Worm (Caenorhabditis elegans) whole organism, L4 larva: ENCODE results near the gene T04C12.1.

ENCODE experiments used
- F10B5.3 ChIP-seq: sonication (generic microtip); optimal IDR thresholded peaks from 2 replicates; lab custom pipeline; 2016; ENCODE audit warnings: mild to moderate bottlenecking, missing genetic modification characterization, missing compliant biosample characterization
- F26F4.8 ChIP-seq: fragments of 200-800 bp; sonication (Bioruptor generic); conservative IDR thresholded peaks from 2 replicates; pipeline ENCODE4 v1.3.6; 2022; ENCODE audit warnings: missing genetic modification characterization, missing compliant biosample characterization
- F44E2.7 ChIP-seq: fragments of 200-800 bp; sonication (Bioruptor generic); IDR thresholded peaks from 2 replicates; pipeline ENCODE4 v2.1.2; 2022; ENCODE audit warnings: missing genetic modification characterization, missing compliant biosample characterization
- R02D3.7 ChIP-seq: fragments of 150-350 bp; sonication (generic microtip); optimal IDR thresholded peaks from 3 replicates; lab custom pipeline; 2014; ENCODE audit warnings: missing biosample characterization, missing genetic modification characterization
- T20F7.1 ChIP-seq: fragments of 200-800 bp; sonication (Bioruptor generic); optimal IDR thresholded peaks from 2 replicates; lab custom pipeline; 2018; ENCODE audit warnings: mild to moderate bottlenecking, missing genetic modification characterization, missing compliant biosample characterization
- T26A8.4 ChIP-seq: fragments of 200-800 bp; sonication (Bioruptor generic); IDR thresholded peaks from 2 replicates; pipeline ENCODE4 v1.3.6; 2022; ENCODE audit warnings: missing genetic modification characterization, missing compliant biosample characterization
- Y5F2A.4 ChIP-seq: fragments of 200-800 bp; sonication (Bioruptor generic); optimal IDR thresholded peaks from 2 replicates; lab custom pipeline; 2018; ENCODE audit warnings: mild to moderate bottlenecking, missing genetic modification characterization, missing compliant biosample characterization
- Y75B8A.6 ChIP-seq: fragments of 200-800 bp; sonication (Bioruptor generic); IDR thresholded peaks from 2 replicates; pipeline ENCODE4 v1.3.6; 2022; ENCODE audit warnings: missing genetic modification reagents, missing genetic modification characterization, missing compliant biosample characterization
- ZK337.2 ChIP-seq: fragments of 200-800 bp; sonication (Bioruptor generic); IDR thresholded peaks from 2 replicates; pipeline ENCODE4 v1.3.6; 2022; ENCODE audit warnings: missing genetic modification reagents, missing genetic modification characterization, missing compliant biosample characterization
- aha-1 ChIP-seq: fragments of 150-350 bp; peaks from one replicate; lab custom pipeline; 2014; ENCODE audit warnings: missing biosample characterization, missing genetic modification characterization
- ama-1 ChIP-seq: fragments of 150-350 bp; optimal IDR thresholded peaks from 2 replicates; lab custom pipeline; 2014; ENCODE audit warnings: inconsistent platforms, mixed read lengths
- arid-1 ChIP-seq: fragments of 200-800 bp; sonication (Bioruptor generic); conservative IDR thresholded peaks from 2 replicates; pipeline ENCODE4 v1.3.6; 2022; ENCODE audit warnings: missing genetic modification reagents, missing genetic modification characterization, missing compliant biosample characterization
- ceh-20 ChIP-seq: fragments of 200-800 bp; sonication (Bioruptor generic); IDR thresholded peaks from 2 replicates; pipeline ENCODE4 v1.3.6; 2022; ENCODE audit warnings: missing genetic modification reagents, missing genetic modification characterization, missing compliant biosample characterization
- ceh-28 ChIP-seq: fragments of 150-350 bp; optimal IDR thresholded peaks from 2 replicates; lab custom pipeline; 2014; ENCODE audit warnings: missing biosample characterization, missing genetic modification reagents, missing genetic modification characterization
- ceh-32 ChIP-seq: sonication (generic microtip); optimal IDR thresholded peaks from 2 replicates; lab custom pipeline; 2016; ENCODE audit warnings: mild to moderate bottlenecking, missing genetic modification characterization, missing compliant biosample characterization; ENCODE audit not compliant: poor library complexity
- ceh-44 ChIP-seq: fragments of 200-800 bp; sonication (Bioruptor generic); IDR thresholded peaks from 2 replicates; pipeline ENCODE4 v1.3.6; 2022; ENCODE audit warnings: missing genetic modification reagents, missing genetic modification characterization, missing compliant biosample characterization
- ceh-82 ChIP-seq: sonication (generic microtip); optimal IDR thresholded peaks from 2 replicates; lab custom pipeline; 2017; ENCODE audit warnings: missing biosample characterization, missing genetic modification characterization
- ces-1 ChIP-seq: fragments of 150-350 bp; sonication (generic microtip); optimal IDR thresholded peaks from 4 replicates; lab custom pipeline; 2014; ENCODE audit warnings: missing biosample characterization, missing genetic modification reagents, missing genetic modification characterization
- ctbp-1 ChIP-seq: fragments of 200-800 bp; sonication (Bioruptor generic); IDR thresholded peaks from 2 replicates; pipeline ENCODE4 v1.3.6; 2022; ENCODE audit warnings: missing genetic modification reagents, missing genetic modification characterization, missing compliant biosample characterization
- dmd-8 ChIP-seq: fragments of 200-800 bp; sonication (Bioruptor generic); IDR thresholded peaks from 2 replicates; pipeline ENCODE4 v1.3.6; 2022; ENCODE audit warnings: missing genetic modification characterization, missing compliant biosample characterization
- dmd-9 ChIP-seq: fragments of 200-800 bp; sonication (Bioruptor generic); IDR thresholded peaks from 2 replicates; pipeline ENCODE4 v1.3.6; 2022; ENCODE audit warnings: missing genetic modification reagents, missing genetic modification characterization, missing compliant biosample characterization
- dve-1 ChIP-seq: sonication (generic microtip); optimal IDR thresholded peaks from 2 replicates; lab custom pipeline; 2017; ENCODE audit warnings: antibody characterized with exemption, mild to moderate bottlenecking, missing genetic modification characterization, missing compliant biosample characterization; ENCODE audit not compliant: insufficient read depth
- egl-43 ChIP-seq: fragments of 200-800 bp; sonication (Bioruptor generic); IDR thresholded peaks from 2 replicates; pipeline ENCODE4 v1.3.6; 2022; ENCODE audit warnings: missing genetic modification reagents, missing genetic modification characterization, missing compliant biosample characterization
- hlh-11 ChIP-seq: fragments of 200-800 bp; sonication (Bioruptor generic); optimal IDR thresholded peaks from 2 replicates; lab custom pipeline; 2018; ENCODE audit warnings: mild to moderate bottlenecking, missing genetic modification characterization, missing compliant biosample characterization
- hlh-30 ChIP-seq: sonication (generic microtip); optimal IDR thresholded peaks from 2 replicates; lab custom pipeline; 2017; ENCODE audit warnings: antibody characterized with exemption, mild to moderate bottlenecking, missing genetic modification characterization, missing compliant biosample characterization; ENCODE audit not compliant: insufficient read depth
- jun-1 ChIP-seq: fragments of 150-350 bp; optimal IDR thresholded peaks from 2 replicates; lab custom pipeline; 2014; ENCODE audit warnings: missing biosample characterization, missing genetic modification reagents, missing genetic modification characterization
- lin-1 ChIP-seq: fragments of 200-800 bp; sonication (Bioruptor generic); IDR thresholded peaks from 2 replicates; pipeline ENCODE4 v1.3.6; 2022; ENCODE audit warnings: missing genetic modification reagents, missing genetic modification characterization, missing compliant biosample characterization
- lin-29 ChIP-seq: fragments of 200-800 bp; sonication (Bioruptor generic); IDR thresholded peaks from 2 replicates; pipeline ENCODE4 v1.3.6; 2022; ENCODE audit warnings: missing genetic modification reagents, missing genetic modification characterization, missing compliant biosample characterization
- lin-39 ChIP-seq: fragments of 150-350 bp; optimal IDR thresholded peaks from 2 replicates; lab custom pipeline; 2014; ENCODE audit warnings: missing biosample characterization, missing genetic modification reagents, missing genetic modification characterization
- madf-5 ChIP-seq, 2 experiments: fragments of 200-800 bp; sonication (Bioruptor generic); IDR thresholded peaks; 2 replicates each; pipeline ENCODE4 v1.3.6; 2022; ENCODE audit warnings: missing compliant biosample characterization in 2 of 2, missing genetic modification characterization in 2 of 2
- mes-2 ChIP-seq: sonication (generic microtip); optimal IDR thresholded peaks from 2 replicates; lab custom pipeline; 2016; ENCODE audit warnings: missing genotype, mild to moderate bottlenecking, missing genetic modification characterization, missing compliant biosample characterization; ENCODE audit not compliant: poor library complexity, severe bottlenecking
- nhr-111 ChIP-seq: fragments of 200-800 bp; sonication (Bioruptor generic); optimal IDR thresholded peaks from 2 replicates; lab custom pipeline; 2018; ENCODE audit warnings: mild to moderate bottlenecking, missing genetic modification characterization, missing compliant biosample characterization
- nhr-28 ChIP-seq: fragments of 150-350 bp; optimal IDR thresholded peaks from 2 replicates; lab custom pipeline; 2014; ENCODE audit warnings: missing biosample characterization, missing genetic modification characterization
- nhr-48 ChIP-seq: sonication (generic microtip); optimal IDR thresholded peaks from 2 replicates; lab custom pipeline; 2016; ENCODE audit warnings: mild to moderate bottlenecking, missing genetic modification characterization, missing compliant biosample characterization
- nhr-77 ChIP-seq: fragments of 150-350 bp; optimal IDR thresholded peaks from 2 replicates; lab custom pipeline; 2014; ENCODE audit warnings: missing biosample characterization, missing genetic modification characterization
- pha-4 ChIP-seq, 2 experiments: fragments of 150-350 bp in 1 of 2; fragments of 200-800 bp in 1 of 2; sonication (Bioruptor generic) in 1 of 2; IDR thresholded peaks in 1 of 2; optimal IDR thresholded peaks in 1 of 2; 2 replicates each; pipeline versions ENCODE4 v1.3.6 to Lab custom; 2014 to 2022; ENCODE audit warnings: missing genetic modification characterization in 2 of 2, missing genetic modification reagents in 2 of 2, missing biosample characterization in 1 of 2, missing compliant biosample characterization in 1 of 2
- pqm-1 ChIP-seq: sonication (generic microtip); optimal IDR thresholded peaks from 2 replicates; lab custom pipeline; 2017; ENCODE audit warnings: missing biosample characterization, missing genetic modification characterization
- sdz-12 ChIP-seq: fragments of 200-800 bp; sonication (Bioruptor generic); optimal IDR thresholded peaks from 2 replicates; lab custom pipeline; 2018; ENCODE audit warnings: mild to moderate bottlenecking, missing genetic modification characterization, missing compliant biosample characterization
- set-16 ChIP-seq: fragments of 200-800 bp; sonication (Bioruptor generic); IDR thresholded peaks from 2 replicates; pipeline ENCODE4 v1.3.6; 2022; ENCODE audit warnings: missing genetic modification reagents, missing genetic modification characterization, missing compliant biosample characterization
- snpc-1.2 ChIP-seq: fragments of 200-800 bp; sonication (Bioruptor generic); IDR thresholded peaks from 2 replicates; pipeline ENCODE4 v1.3.6; 2022; ENCODE audit warnings: missing genetic modification reagents, missing genetic modification characterization, missing compliant biosample characterization
- spr-3 ChIP-seq: fragments of 200-800 bp; sonication (Bioruptor generic); optimal IDR thresholded peaks from 2 replicates; lab custom pipeline; 2018; ENCODE audit warnings: mild to moderate bottlenecking, missing genetic modification characterization, missing compliant biosample characterization
- tag-97 ChIP-seq: fragments of 200-800 bp; sonication (Bioruptor generic); IDR thresholded peaks from 2 replicates; pipeline ENCODE4 v1.3.6; 2022; ENCODE audit warnings: missing genetic modification characterization, missing compliant biosample characterization
- unc-130 ChIP-seq: sonication (generic microtip); optimal IDR thresholded peaks from 2 replicates; lab custom pipeline; 2016; ENCODE audit warnings: missing genetic modification reagents, missing genetic modification characterization, missing compliant biosample characterization
- unc-62 ChIP-seq, 3 experiments: fragments of 150-350 bp in 1 of 3; sonication (generic microtip); optimal IDR thresholded peaks in 2 of 3; peaks in 1 of 3; 1 replicate in 1 of 3; 2 replicates in 2 of 3; lab custom pipeline; 2014 to 2017; ENCODE audit warnings: missing biosample characterization in 3 of 3, missing genetic modification characterization in 3 of 3, missing genetic modification reagents in 3 of 3, missing genotype in 1 of 3
- zfp-3 ChIP-seq: fragments of 200-800 bp; sonication (Bioruptor generic); conservative IDR thresholded peaks from 2 replicates; pipeline ENCODE4 v1.3.6; 2022; ENCODE audit warnings: missing genetic modification reagents, missing genetic modification characterization, missing compliant biosample characterization
- zip-2 ChIP-seq: fragments of 150-350 bp; optimal IDR thresholded peaks from 2 replicates; lab custom pipeline; 2014; ENCODE audit warnings: missing biosample characterization, missing genetic modification characterization
- ztf-7 ChIP-seq: fragments of 150-350 bp; optimal IDR thresholded peaks from 2 replicates; lab custom pipeline; 2014; ENCODE audit warnings: missing biosample characterization, missing genetic modification characterization

T04C12.1 gene

ce11 chrV:11083691-11084090 is 24.6 kb upstream of the T04C12.1 start (continued):
- no peak for TF ChIP-seq nhr-111
- TF ChIP-seq ctbp-1 = no peak
- peak; percentile 33 for TF ChIP-seq hlh-30 (tag; lab: Kevin White, UChicago)
- peak in 1 of 2 experiments; percentile 45 for TF ChIP-seq unc-62 (GFP tag; optimal IDR thresholded peaks at IDR 0.05 in 1 of 2; lab: Kevin White, UChicago)
- TF ChIP-seq unc-62 (tag; optimal IDR thresholded peaks at IDR 0.05; lab: Kevin White, UChicago) = no peak
- peak; percentile 24 for TF ChIP-seq mes-2 (tag; lab: Kevin White, UChicago)
- TF ChIP-seq unc-130 = no peak
- TF ChIP-seq zfp-3 = no peak
- no peak for TF ChIP-seq zip-2 (tag; lab: Kevin White, UChicago)
- no peak for TF ChIP-seq R02D3.7 (tag; lab: Kevin White, UChicago)
- TF ChIP-seq lin-1 (GFP tag; lab: Robert Waterston, UW) = no peak
- no peak for TF ChIP-seq ztf-7 (tag; lab: Kevin White, UChicago)
- TF ChIP-seq snpc-1.2 (GFP tag; lab: Robert Waterston, UW) = no peak
- no peak for TF ChIP-seq egl-43 (GFP tag; lab: Robert Waterston, UW)
- no peak for TF ChIP-seq arid-1
- no peak for TF ChIP-seq ceh-82 (tag; lab: Kevin White, UChicago)
- TF ChIP-seq ceh-28 (tag; lab: Kevin White, UChicago) = no peak
- no peak for TF ChIP-seq dmd-9
- no peak for TF ChIP-seq jun-1 (tag; lab: Kevin White, UChicago)
- no peak for TF ChIP-seq lin-29 (GFP tag; lab: Robert Waterston, UW)
- TF ChIP-seq tag-97 (GFP tag; lab: Robert Waterston, UW) = no peak
- no peak for TF ChIP-seq ces-1 (GFP tag; lab: Kevin White, UChicago)
- peak; percentile 55 for TF ChIP-seq aha-1 (tag; lab: Kevin White, UChicago)
- no peak for TF ChIP-seq nhr-28 (tag; lab: Kevin White, UChicago)
- no peak for TF ChIP-seq F44E2.7 (GFP tag; lab: Robert Waterston, UW)
- TF ChIP-seq ZK337.2 (GFP tag; lab: Robert Waterston, UW) = no peak
- TF ChIP-seq pha-4 (GFP tag; IDR thresholded peaks at IDR 0.05; lab: Robert Waterston, UW) = no peak
- TF ChIP-seq pha-4 (tag; optimal IDR thresholded peaks at IDR 0.05; lab: Kevin White, UChicago) = no peak
- TF ChIP-seq pqm-1 = no peak

DNA sequence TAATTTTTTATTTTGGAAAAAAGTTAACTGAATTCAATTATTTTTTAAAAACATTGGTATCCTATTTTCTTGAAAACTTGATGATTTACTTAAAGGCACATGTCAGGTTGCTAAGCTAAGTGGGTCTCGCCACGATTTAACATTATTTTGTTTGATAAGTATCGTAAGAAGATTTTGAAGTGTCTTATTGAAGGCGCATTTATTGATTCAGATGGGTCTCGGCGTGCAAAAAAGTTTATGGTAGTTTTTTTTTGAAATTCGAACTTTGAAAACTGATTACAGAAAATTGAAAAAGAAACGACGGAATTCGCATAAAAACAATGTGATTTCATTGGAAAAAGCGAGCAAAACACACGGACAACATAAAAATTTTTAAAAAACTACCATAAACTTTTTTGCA is 23.9 kb upstream of the T04C12.1 start:
- no peak for TF ChIP-seq lin-29 (GFP tag; lab: Robert Waterston, UW)
- no peak for TF ChIP-seq hlh-11 (tag; lab: Kevin White, UChicago)
- TF ChIP-seq pqm-1 = no peak
- TF ChIP-seq lin-39 (tag; lab: Kevin White, UChicago) = no peak
- TF ChIP-seq ama-1 (lab: Kevin White, UChicago) = no peak
- no peak for TF ChIP-seq Y5F2A.4
- TF ChIP-seq sdz-12 = no peak
- TF ChIP-seq T20F7.1 (GFP tag; lab: Kevin White, UChicago) = no peak
- no peak for TF ChIP-seq nhr-48 (tag; lab: Kevin White, UChicago)
- TF ChIP-seq F10B5.3 (tag; lab: Kevin White, UChicago) = no peak

ce11 chrV:11082475-11082874 is 23.4 kb upstream of the T04C12.1 start:
- TF ChIP-seq F26F4.8 (no peak), unc-62 (GFP tag; optimal IDR thresholded peaks at IDR 0.05 in 1 of 2; lab: Kevin White, UChicago) (peak in 1 of 2 experiments; percentile 94), unc-62 (tag; optimal IDR thresholded peaks at IDR 0.05; lab: Kevin White, UChicago) (no peak), ceh-32 (tag; lab: Kevin White, UChicago) (no peak), snpc-1.2 (GFP tag; lab: Robert Waterston, UW) (no peak), T26A8.4 (GFP tag; lab: Robert Waterston, UW) (peak; percentile 58), ceh-44 (GFP tag; lab: Robert Waterston, UW) (no peak), ceh-28 (tag; lab: Kevin White, UChicago) (no peak), nhr-77 (tag; lab: Kevin White, UChicago) (no peak), ceh-20 (GFP tag; lab: Robert Waterston, UW) (no peak; the same call in 1 of the 2 replicates), set-16 (GFP tag; lab: Robert Waterston, UW) (no peak), madf-5 (GFP tag; IDR thresholded peaks at IDR 0.05; lab: Robert Waterston, UW) (no peak), spr-3 (GFP tag; lab: Kevin White, UChicago) (no peak), hlh-30 (tag; lab: Kevin White, UChicago) (no peak), lin-1 (GFP tag; lab: Robert Waterston, UW) (no peak), Y75B8A.6 (no peak), dve-1 (tag; lab: Kevin White, UChicago) (peak; percentile 11), tag-97 (GFP tag; lab: Robert Waterston, UW) (no peak), dmd-8 (0 out of 2 replicates have a peak, but pooled peaks have one; percentile 9), nhr-28 (tag; lab: Kevin White, UChicago) (peak; percentile 32)
